Worm (Caenorhabditis elegans): ENCODE measurements around the gene srh-258.

DNA sequence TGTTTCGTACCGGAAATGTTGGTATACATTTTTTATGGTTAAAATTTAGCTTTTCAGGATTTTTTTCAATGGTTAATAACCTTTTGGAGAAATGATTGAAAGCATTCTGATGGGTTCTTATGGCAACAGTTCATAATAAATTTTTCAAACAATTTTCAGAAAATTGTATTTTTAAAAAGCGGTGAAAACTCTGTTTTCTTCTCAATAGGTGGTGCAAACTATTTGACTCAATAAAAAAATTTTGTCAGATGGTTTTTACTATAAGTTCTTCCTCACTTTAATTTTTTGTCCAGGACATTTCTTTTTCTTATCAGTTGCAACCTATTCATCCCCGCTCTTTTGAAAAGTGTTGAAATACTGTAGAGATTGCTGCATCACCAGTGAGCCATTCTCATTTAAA, 43.9 kb downstream of the srh-258 start, which contains the start of gene T26H5.14:
- TF ChIP-seq ces-1 (GFP tag; optimal IDR thresholded peaks at IDR 0.05) (no peak), T26A8.4 (GFP tag; IDR thresholded peaks at IDR 0.05) (no peak), hlh-30 (tag; optimal IDR thresholded peaks at IDR 0.05; ENCODE audit: insufficient read depth) (no peak), unc-39 (tag; optimal IDR thresholded peaks at IDR 0.05) (no peak)
